Worm (Caenorhabditis elegans) whole organism, L1 larva: Measurements from ENCODE around the gene trpp-9.

ENCODE experiments used
- C34B4.2 ChIP-seq: sonication (generic microtip); optimal IDR thresholded peaks from 2 replicates; lab custom pipeline; 2017; ENCODE audit warnings: mild to moderate bottlenecking, missing genetic modification characterization, missing compliant biosample characterization
- F16B12.6 ChIP-seq: fragments of 150-350 bp; optimal IDR thresholded peaks from 2 replicates; lab custom pipeline; 2014; ENCODE audit warnings: missing biosample characterization, missing genetic modification characterization
- aha-1 ChIP-seq: fragments of 150-350 bp; optimal IDR thresholded peaks from 2 replicates; lab custom pipeline; 2014; ENCODE audit warnings: missing biosample characterization, missing genetic modification characterization
- alr-1 ChIP-seq: fragments of 200-800 bp; sonication (Bioruptor generic); optimal IDR thresholded peaks from 2 replicates; lab custom pipeline; 2018; ENCODE audit warnings: borderline replicate concordance, mild to moderate bottlenecking, missing genetic modification characterization, missing compliant biosample characterization
- aly-2 ChIP-seq: fragments of 150-350 bp; optimal IDR thresholded peaks from 2 replicates; lab custom pipeline; 2014; ENCODE audit warnings: missing biosample characterization, missing genetic modification characterization
- ama-1 ChIP-seq: fragments of 150-350 bp; optimal IDR thresholded peaks from 2 replicates; lab custom pipeline; 2014
- ceh-8 ChIP-seq: fragments of 200-800 bp; sonication (Bioruptor generic); optimal IDR thresholded peaks from 2 replicates; lab custom pipeline; 2018; ENCODE audit warnings: mild to moderate bottlenecking, missing genetic modification characterization, moderate library complexity, missing compliant biosample characterization
- ceh-90 ChIP-seq: sonication (generic microtip); optimal IDR thresholded peaks from 2 replicates; lab custom pipeline; 2016; ENCODE audit warnings: missing genetic modification characterization, missing compliant biosample characterization
- dpl-1 ChIP-seq, 3 experiments: fragments of 150-350 bp in 2 of 3; sonication (generic microtip) in 1 of 3; optimal IDR thresholded peaks; 2 replicates each; lab custom pipeline; 2014 to 2017; ENCODE audit warnings: missing biosample characterization in 3 of 3, missing genetic modification characterization in 3 of 3, missing genetic modification reagents in 3 of 3
- dsc-1 ChIP-seq: sonication (generic microtip); optimal IDR thresholded peaks from 2 replicates; lab custom pipeline; 2016; ENCODE audit warnings: mild to moderate bottlenecking, missing genetic modification characterization, missing compliant biosample characterization
- efl-1 ChIP-seq, 4 experiments: fragments of 150-350 bp; optimal IDR thresholded peaks in 3 of 4; peaks in 1 of 4; 1 replicate in 1 of 4; 2 replicates in 3 of 4; lab custom pipeline; 2014; ENCODE audit warnings: missing biosample characterization in 2 of 4, missing genetic modification characterization in 2 of 4, missing genetic modification reagents in 2 of 4
- egl-13 ChIP-seq: sonication (generic microtip); optimal IDR thresholded peaks from 2 replicates; lab custom pipeline; 2016; ENCODE audit warnings: missing genotype, missing genetic modification reagents, missing genetic modification characterization, missing compliant biosample characterization
- elt-2 ChIP-seq: sonication (generic microtip); optimal IDR thresholded peaks from 2 replicates; lab custom pipeline; 2016; ENCODE audit warnings: missing genetic modification characterization, mild to moderate bottlenecking, inconsistent platforms, missing compliant biosample characterization, missing genetic modification reagents
- ets-5 ChIP-seq: fragments of 200-800 bp; sonication (Bioruptor generic); IDR thresholded peaks from 2 replicates; pipeline ENCODE4 v1.3.6; 2022; ENCODE audit warnings: missing genetic modification characterization, missing compliant biosample characterization
- fos-1 ChIP-seq: fragments of 150-350 bp; optimal IDR thresholded peaks from 2 replicates; lab custom pipeline; 2014; ENCODE audit warnings: missing biosample characterization, missing genetic modification characterization
- grh-1 ChIP-seq: fragments of 200-800 bp; sonication (Bioruptor generic); IDR thresholded peaks from 2 replicates; pipeline ENCODE4 v1.3.6; 2022; ENCODE audit warnings: missing genetic modification reagents, missing genetic modification characterization, missing compliant biosample characterization
- irx-1 ChIP-seq: sonication (generic microtip); optimal IDR thresholded peaks from 2 replicates; lab custom pipeline; 2016; ENCODE audit warnings: missing genetic modification characterization, missing compliant biosample characterization
- jun-1 ChIP-seq: fragments of 150-350 bp; optimal IDR thresholded peaks from 2 replicates; lab custom pipeline; 2014; ENCODE audit warnings: missing biosample characterization, missing genetic modification reagents, missing genetic modification characterization
- lin-13 ChIP-seq: fragments of 150-350 bp; optimal IDR thresholded peaks from 2 replicates; lab custom pipeline; 2014; ENCODE audit warnings: missing biosample characterization, missing genetic modification reagents, missing genetic modification characterization
- lin-14 ChIP-seq: fragments of 200-800 bp; sonication (Bioruptor generic); optimal IDR thresholded peaks from 2 replicates; lab custom pipeline; 2018; ENCODE audit warnings: mild to moderate bottlenecking, missing genetic modification characterization, moderate library complexity, missing compliant biosample characterization
- lin-15B ChIP-seq: fragments of 150-350 bp; sonication (generic microtip); optimal IDR thresholded peaks from 3 replicates; lab custom pipeline; 2014; ENCODE audit warnings: missing biosample characterization, missing genetic modification characterization
- lin-35 ChIP-seq, 2 experiments: fragments of 150-350 bp; optimal IDR thresholded peaks; 2 replicates each; lab custom pipeline; 2014; ENCODE audit warnings: missing biosample characterization in 2 of 2, missing genetic modification characterization in 2 of 2, missing genetic modification reagents in 2 of 2
- lin-39 ChIP-seq: fragments of 150-350 bp; optimal IDR thresholded peaks from 2 replicates; lab custom pipeline; 2014; ENCODE audit warnings: missing biosample characterization, missing genetic modification reagents, missing genetic modification characterization
- lir-3 ChIP-seq: sonication (generic microtip); optimal IDR thresholded peaks from 2 replicates; lab custom pipeline; 2016; ENCODE audit warnings: mild to moderate bottlenecking, missing genetic modification characterization, moderate library complexity, missing compliant biosample characterization; ENCODE audit not compliant: poor library complexity
- lsy-2 ChIP-seq, 2 experiments: fragments of 150-350 bp; optimal IDR thresholded peaks; 2 replicates each; lab custom pipeline; 2014; ENCODE audit warnings: missing biosample characterization in 2 of 2, missing genetic modification characterization in 2 of 2
- mdl-1 ChIP-seq, 2 experiments: fragments of 150-350 bp; optimal IDR thresholded peaks; 2 replicates each; lab custom pipeline; 2014 to 2017; ENCODE audit warnings: missing biosample characterization in 2 of 2, missing genetic modification characterization in 2 of 2, inconsistent platforms in 1 of 2
- mep-1 ChIP-seq: fragments of 150-350 bp; optimal IDR thresholded peaks from 2 replicates; lab custom pipeline; 2014; ENCODE audit warnings: missing biosample characterization, missing genetic modification characterization
- nhr-11 ChIP-seq: fragments of 150-350 bp; optimal IDR thresholded peaks from 2 replicates; lab custom pipeline; 2014; ENCODE audit warnings: missing biosample characterization, missing genetic modification characterization
- nhr-12 ChIP-seq: sonication (generic microtip); optimal IDR thresholded peaks from 2 replicates; lab custom pipeline; 2017; ENCODE audit warnings: missing biosample characterization, missing genetic modification characterization
- nhr-19 ChIP-seq: fragments of 200-800 bp; sonication (Bioruptor generic); conservative IDR thresholded peaks from 2 replicates; pipeline ENCODE4 v1.3.6; 2022; ENCODE audit warnings: missing genetic modification characterization, missing compliant biosample characterization
- nhr-20 ChIP-seq: sonication (generic microtip); optimal IDR thresholded peaks from 2 replicates; lab custom pipeline; 2016; ENCODE audit warnings: mild to moderate bottlenecking, missing genetic modification characterization, missing compliant biosample characterization
- nhr-47 ChIP-seq: sonication (generic microtip); optimal IDR thresholded peaks from 2 replicates; lab custom pipeline; 2016; ENCODE audit warnings: mild to moderate bottlenecking, missing genetic modification characterization, moderate library complexity, missing compliant biosample characterization
- nhr-76 ChIP-seq: sonication (generic microtip); optimal IDR thresholded peaks from 2 replicates; lab custom pipeline; 2017; ENCODE audit warnings: missing biosample characterization, missing genetic modification characterization
- nhr-85 ChIP-seq: sonication (generic microtip); peaks from one replicate; lab custom pipeline; 2016; ENCODE audit warnings: missing genetic modification characterization, inconsistent platforms, missing compliant biosample characterization
- nhr-90 ChIP-seq: sonication (generic microtip); optimal IDR thresholded peaks from 2 replicates; lab custom pipeline; 2016; ENCODE audit warnings: mild to moderate bottlenecking, missing genetic modification characterization, missing compliant biosample characterization; ENCODE audit not compliant: poor library complexity
- pax-3 ChIP-seq: fragments of 200-800 bp; sonication (Bioruptor generic); optimal IDR thresholded peaks from 2 replicates; lab custom pipeline; 2018; ENCODE audit warnings: mild to moderate bottlenecking, missing genetic modification characterization, moderate library complexity, missing compliant biosample characterization
- pqm-1 ChIP-seq: sonication (generic microtip); optimal IDR thresholded peaks from 3 replicates; lab custom pipeline; 2017; ENCODE audit warnings: missing biosample characterization, missing genetic modification characterization
- rnt-1 ChIP-seq: sonication (generic microtip); optimal IDR thresholded peaks from 2 replicates; lab custom pipeline; 2016; ENCODE audit warnings: mild to moderate bottlenecking, missing genetic modification characterization, moderate library complexity, missing compliant biosample characterization
- snu-23 ChIP-seq: sonication (generic microtip); optimal IDR thresholded peaks from 2 replicates; lab custom pipeline; 2016; ENCODE audit warnings: missing genetic modification characterization, missing compliant biosample characterization
- sptf-1 ChIP-seq: fragments of 150-350 bp; optimal IDR thresholded peaks from 2 replicates; lab custom pipeline; 2014; ENCODE audit warnings: missing biosample characterization, missing genetic modification characterization
- sup-37 ChIP-seq: fragments of 200-800 bp; sonication (Bioruptor generic); optimal IDR thresholded peaks from 2 replicates; lab custom pipeline; 2018; ENCODE audit warnings: mild to moderate bottlenecking, missing genetic modification characterization, missing compliant biosample characterization
- unc-86 ChIP-seq: sonication (generic microtip); optimal IDR thresholded peaks from 2 replicates; lab custom pipeline; 2016; ENCODE audit warnings: missing genetic modification characterization, missing compliant biosample characterization
- zag-1 ChIP-seq: fragments of 150-350 bp; optimal IDR thresholded peaks from 2 replicates; lab custom pipeline; 2014; ENCODE audit warnings: missing biosample characterization, missing genetic modification characterization
- ztf-11 ChIP-seq, 2 experiments: sonication (generic microtip); optimal IDR thresholded peaks; 2 replicates each; lab custom pipeline; 2016 to 2017; ENCODE audit warnings: missing genetic modification characterization in 2 of 2, missing biosample characterization in 1 of 2, missing compliant biosample characterization in 1 of 2
- ztf-4 ChIP-seq: fragments of 150-350 bp; optimal IDR thresholded peaks from 2 replicates; lab custom pipeline; 2014; ENCODE audit warnings: missing biosample characterization, missing genetic modification characterization

The trpp-9 gene

DNA sequence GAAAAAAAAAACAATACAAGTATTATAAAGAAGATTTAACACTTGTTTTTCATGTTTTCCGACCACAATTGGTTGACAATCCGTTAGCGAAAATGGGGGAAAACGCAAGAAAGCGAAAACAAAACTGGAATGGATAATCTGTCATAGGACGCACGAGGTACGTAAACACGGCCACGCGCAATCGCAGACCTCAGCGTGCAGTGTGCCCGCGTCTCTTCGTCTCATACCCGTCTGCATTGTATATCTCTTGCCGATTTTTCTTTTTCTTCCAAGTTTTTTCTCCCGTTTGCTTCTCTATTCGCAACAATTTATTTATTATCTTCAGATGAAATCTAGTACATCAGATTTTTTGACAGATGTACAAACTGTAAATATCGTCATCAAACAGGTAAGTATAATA is at the start of gene trpp-9 (continued):
- TF ChIP-seq nhr-90 (tag; lab: Kevin White, UChicago) (peak; percentile 33), irx-1 (peak; percentile 32), snu-23 (peak; percentile 79), grh-1 (GFP tag; lab: Robert Waterston, UW) (no peak), lin-15B (tag; lab: Kevin White, UChicago) (no peak), ets-5 (GFP tag; lab: Robert Waterston, UW) (no peak), sup-37 (no peak), nhr-76 (no peak), F16B12.6 (tag; lab: Kevin White, UChicago) (peak; percentile 90), mdl-1 (tag; optimal IDR thresholded peaks at IDR 0.05; lab: Kevin White, UChicago) (peak in 1 of 2 experiments; percentile 74), unc-86 (tag; lab: Kevin White, UChicago) (no peak), aha-1 (tag; lab: Kevin White, UChicago) (no peak), ceh-90 (tag; lab: Kevin White, UChicago) (no peak), fos-1 (tag; lab: Kevin White, UChicago) (no peak), pax-3 (no peak), ama-1 (lab: Kevin White, UChicago) (no peak), alr-1 (tag; lab: Kevin White, UChicago) (no peak), aly-2 (tag; lab: Kevin White, UChicago) (no peak), sptf-1 (no peak), jun-1 (tag; lab: Kevin White, UChicago) (no peak), ztf-4 (tag; lab: Kevin White, UChicago) (peak; percentile 69), mep-1 (peak; percentile 67), dpl-1 (GFP tag; optimal IDR thresholded peaks at IDR 0.05; lab: Kevin White, UChicago) (peak in 2 of 3 experiments; percentile 25 to 26), lsy-2 (tag; optimal IDR thresholded peaks at IDR 0.05; lab: Kevin White, UChicago) (peak; percentile 27 to 55), nhr-12 (no peak), egl-13 (tag; lab: Kevin White, UChicago) (no peak), nhr-47 (tag; lab: Kevin White, UChicago) (peak; percentile 63), lin-13 (GFP tag; lab: Kevin White, UChicago) (no peak), ceh-8 (GFP tag; lab: Kevin White, UChicago) (no peak), rnt-1 (tag; lab: Kevin White, UChicago) (peak; percentile 57), nhr-11 (tag; lab: Kevin White, UChicago) (no peak)

ce11 chrX:11515381-11515780 is 48.3 kb upstream of the trpp-9 start:
- TF ChIP-seq pqm-1 (tag; lab: Kevin White, UChicago) (peak; percentile 36), lin-14 (GFP tag; lab: Kevin White, UChicago) (peak; percentile 26), elt-2 (tag; lab: Kevin White, UChicago) (peak; percentile 94), lin-35 (GFP tag; optimal IDR thresholded peaks at IDR 0.05; lab: Kevin White, UChicago) (peak in 1 of 2 experiments; percentile 26), mdl-1 (tag; optimal IDR thresholded peaks at IDR 0.05; lab: Kevin White, UChicago) (peak in 1 of 2 experiments; percentile 0), irx-1 (no peak), jun-1 (tag; lab: Kevin White, UChicago) (peak; percentile 27), nhr-85 (tag; lab: Kevin White, UChicago) (no peak), ama-1 (lab: Kevin White, UChicago) (no peak), nhr-90 (tag; lab: Kevin White, UChicago) (peak; percentile 11)

DNA sequence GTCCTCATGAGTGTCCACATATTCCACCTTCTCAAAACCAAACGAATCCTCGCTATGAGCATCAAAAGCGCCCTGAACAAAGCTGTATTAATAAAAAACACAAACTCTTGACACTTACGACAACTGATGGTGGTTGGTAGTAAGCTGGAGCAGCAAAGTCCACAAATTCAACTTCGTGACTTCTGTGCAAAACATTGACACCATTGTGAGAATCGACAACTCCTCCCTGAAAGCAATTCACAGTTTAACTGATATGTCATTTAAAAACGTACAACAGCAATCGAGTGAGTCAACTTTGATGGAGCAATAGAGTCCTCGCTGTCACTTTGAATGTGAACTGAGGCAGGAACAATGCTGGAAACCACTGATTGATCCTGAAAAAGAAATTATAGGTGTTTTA is 46.3 kb upstream of the trpp-9 start:
- no peak for TF ChIP-seq nhr-47 (tag; lab: Kevin White, UChicago)
- no peak for TF ChIP-seq C34B4.2
- no peak for TF ChIP-seq dsc-1 (tag; lab: Kevin White, UChicago)
- TF ChIP-seq efl-1 (optimal IDR thresholded peaks at IDR 0.05; lab: Kevin White, UChicago) = no peak
- TF ChIP-seq efl-1 (GFP tag; optimal IDR thresholded peaks at IDR 0.05 in 1 of 2; lab: Kevin White, UChicago) = no peak
- TF ChIP-seq lin-39 = no peak
- no peak for TF ChIP-seq F16B12.6 (tag; lab: Kevin White, UChicago)
- no peak for TF ChIP-seq ztf-11 (tag; optimal IDR thresholded peaks at IDR 0.05; lab: Kevin White, UChicago)
- no peak for TF ChIP-seq zag-1
- TF ChIP-seq lin-13 (GFP tag; lab: Kevin White, UChicago) = no peak
- TF ChIP-seq nhr-19 (GFP tag; lab: Robert Waterston, UW) = no peak
- no peak for TF ChIP-seq lir-3 (tag; lab: Kevin White, UChicago)
- TF ChIP-seq elt-2 (tag; lab: Kevin White, UChicago) = no peak
- TF ChIP-seq nhr-20 = no peak
